Worm (Caenorhabditis elegans) whole organism, midembryonic: ENCODE data around the gene ash-2.

Experiments used
- klf-2 ChIP-seq: fragments of 200-800 bp; sonication (Bioruptor generic); conservative IDR thresholded peaks from 2 replicates; pipeline ENCODE4 v1.3.6; 2022; ENCODE audit warnings: missing genetic modification reagents, missing genetic modification characterization, missing compliant biosample characterization
- ref-1 ChIP-seq: fragments of 200-800 bp; sonication (Bioruptor generic); conservative IDR thresholded peaks from 2 replicates; pipeline ENCODE4 v1.3.6; 2022; ENCODE audit warnings: missing genetic modification reagents, missing genetic modification characterization, missing compliant biosample characterization

- TF ChIP-seq ref-1 (GFP tag; lab: Robert Waterston, UW): no peak
- TF ChIP-seq klf-2: no peak
These were observed 24.8 kb upstream of the ash-2 start for ce11 chrII:11954811-11955210.
